Worm (Caenorhabditis elegans) whole organism, L4/young adult: ENCODE measurements around the gene clec-221.

ENCODE experiments used
- W03F9.2 ChIP-seq: fragments of 150-350 bp; optimal IDR thresholded peaks from 2 replicates; lab custom pipeline; 2014; ENCODE audit warnings: missing biosample characterization, missing genetic modification characterization
- dao-5 ChIP-seq: sonication (generic microtip); optimal IDR thresholded peaks from 2 replicates; lab custom pipeline; 2016; ENCODE audit warnings: missing genotype, missing genetic modification characterization, moderate library complexity, missing compliant biosample characterization
- him-1 ChIP-seq: sonication (generic microtip); optimal IDR thresholded peaks from 2 replicates; lab custom pipeline; 2016; ENCODE audit warnings: missing genotype, missing genetic modification reagents, missing genetic modification characterization, missing compliant biosample characterization

DNA sequence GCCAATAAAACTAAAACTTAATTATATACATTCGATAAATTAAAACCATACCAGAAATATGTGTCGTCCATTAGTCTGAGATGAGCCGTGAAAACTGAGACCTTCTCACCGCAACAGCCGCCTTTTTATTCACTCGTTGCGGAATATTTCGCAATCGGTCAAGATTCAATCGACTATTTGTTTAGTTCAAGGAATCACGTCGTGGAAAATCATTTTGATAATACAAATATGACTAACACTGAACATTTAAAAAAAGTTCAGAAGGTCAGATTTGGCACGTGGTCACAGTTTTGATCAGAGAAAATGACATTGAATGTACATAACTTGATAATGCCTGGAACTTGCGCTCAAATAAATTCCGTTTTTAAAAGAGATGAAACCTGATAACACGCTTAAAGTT is 15.5 kb downstream of the clec-221 start, which contains the start of gene F17C11.11:
- TF ChIP-seq dao-5, result no peak
- no peak for TF ChIP-seq him-1 (tag; lab: Kevin White, UChicago)
- no peak for TF ChIP-seq W03F9.2 (tag; lab: Kevin White, UChicago)
